Worm (Caenorhabditis elegans) whole organism, L1 larva: ENCODE measurements around the gene arrd-15.

Source experiments
- F16B12.6 ChIP-seq: fragments of 150-350 bp; optimal IDR thresholded peaks from 2 replicates; lab custom pipeline; 2014; ENCODE audit warnings: missing biosample characterization, missing genetic modification characterization
- ceh-63 ChIP-seq: fragments of 200-800 bp; sonication (Bioruptor generic); optimal IDR thresholded peaks from 2 replicates; lab custom pipeline; 2018; ENCODE audit warnings: mild to moderate bottlenecking, missing genetic modification characterization, missing compliant biosample characterization
- dpl-1 ChIP-seq, 3 experiments: fragments of 150-350 bp in 2 of 3; sonication (generic microtip) in 1 of 3; optimal IDR thresholded peaks; 2 replicates each; lab custom pipeline; 2014 to 2017; ENCODE audit warnings: missing biosample characterization in 3 of 3, missing genetic modification characterization in 3 of 3, missing genetic modification reagents in 3 of 3
- egl-13 ChIP-seq: sonication (generic microtip); optimal IDR thresholded peaks from 2 replicates; lab custom pipeline; 2016; ENCODE audit warnings: missing genotype, missing genetic modification reagents, missing genetic modification characterization, missing compliant biosample characterization
- mef-2 ChIP-seq: fragments of 150-350 bp; optimal IDR thresholded peaks from 2 replicates; lab custom pipeline; 2014; ENCODE audit warnings: missing biosample characterization, missing genetic modification characterization
- nhr-12 ChIP-seq: sonication (generic microtip); optimal IDR thresholded peaks from 2 replicates; lab custom pipeline; 2017; ENCODE audit warnings: missing biosample characterization, missing genetic modification characterization
- ztf-11 ChIP-seq, 2 experiments: sonication (generic microtip); optimal IDR thresholded peaks; 2 replicates each; lab custom pipeline; 2016 to 2017; ENCODE audit warnings: missing genetic modification characterization in 2 of 2, missing biosample characterization in 1 of 2, missing compliant biosample characterization in 1 of 2

DNA sequence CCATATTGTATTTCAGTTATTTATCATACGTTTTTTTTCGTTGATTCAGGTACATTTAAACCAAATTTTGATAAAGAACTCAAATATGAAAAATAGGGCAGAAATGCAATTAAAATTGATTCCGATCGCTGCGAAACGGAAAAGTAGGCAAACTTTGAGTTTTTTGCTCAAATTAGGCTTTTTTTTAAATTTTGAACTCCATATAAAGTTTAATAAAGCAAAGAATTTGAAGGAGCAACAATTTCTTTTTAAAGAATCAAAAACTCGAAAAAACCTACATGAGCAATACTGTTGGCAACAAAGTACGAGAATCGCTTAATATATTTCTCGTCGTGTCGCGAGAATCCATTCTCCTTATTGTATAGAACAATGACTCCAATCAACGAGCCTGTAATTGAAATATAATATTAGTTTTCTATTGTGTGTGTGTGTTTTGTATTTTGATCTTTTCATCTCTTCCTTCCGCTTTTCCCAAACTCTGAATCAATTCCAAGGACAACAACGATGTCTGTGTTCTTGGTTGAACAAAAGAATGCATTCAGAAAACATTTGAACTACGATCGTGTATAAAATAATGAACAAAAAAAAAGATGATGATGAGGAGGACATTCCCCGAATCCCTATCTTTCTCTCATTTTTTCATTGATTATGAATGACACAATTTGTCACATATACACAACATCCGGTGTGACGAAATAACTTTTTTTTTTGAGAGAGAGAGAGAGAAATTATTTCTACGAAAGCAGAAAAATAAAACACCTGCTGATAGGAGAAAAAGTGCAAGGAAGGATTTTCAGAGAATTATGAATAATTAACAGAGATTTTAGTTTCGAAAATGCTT lies 48.9 kb downstream of the arrd-15 start:
- TF ChIP-seq dpl-1 (GFP tag; optimal IDR thresholded peaks at IDR 0.05; lab: Kevin White, UChicago) (no peak), ztf-11 (tag; optimal IDR thresholded peaks at IDR 0.05; lab: Kevin White, UChicago) (no peak), egl-13 (tag; lab: Kevin White, UChicago) (no peak), ceh-63 (GFP tag; lab: Kevin White, UChicago) (no peak), nhr-12 (tag; lab: Kevin White, UChicago) (no peak), F16B12.6 (tag; lab: Kevin White, UChicago) (no peak), mef-2 (tag; lab: Kevin White, UChicago) (no peak)
